Worm (Caenorhabditis elegans) whole organism, L4 larva: Measurements from ENCODE around the gene clec-212.

ENCODE experiments used
- D1046.2 ChIP-seq: fragments of 200-800 bp; sonication (Bioruptor generic); IDR thresholded peaks from 2 replicates; pipeline ENCODE4 v1.3.6; 2022; ENCODE audit warnings: missing genetic modification characterization, missing compliant biosample characterization
- F10B5.3 ChIP-seq: sonication (generic microtip); optimal IDR thresholded peaks from 2 replicates; lab custom pipeline; 2016; ENCODE audit warnings: mild to moderate bottlenecking, missing genetic modification characterization, missing compliant biosample characterization
- F26F4.8 ChIP-seq: fragments of 200-800 bp; sonication (Bioruptor generic); conservative IDR thresholded peaks from 2 replicates; pipeline ENCODE4 v1.3.6; 2022; ENCODE audit warnings: missing genetic modification characterization, missing compliant biosample characterization
- T20F7.1 ChIP-seq: fragments of 200-800 bp; sonication (Bioruptor generic); optimal IDR thresholded peaks from 2 replicates; lab custom pipeline; 2018; ENCODE audit warnings: mild to moderate bottlenecking, missing genetic modification characterization, missing compliant biosample characterization
- ZK546.5 ChIP-seq, 2 experiments: sonication (generic microtip); optimal IDR thresholded peaks; 2 replicates each; lab custom pipeline; 2017; ENCODE audit warnings: missing biosample characterization in 2 of 2, missing genetic modification characterization in 2 of 2
- aly-2 ChIP-seq: sonication (generic microtip); optimal IDR thresholded peaks from 2 replicates; lab custom pipeline; 2018; ENCODE audit warnings: missing biosample characterization, missing genetic modification characterization
- ama-1 ChIP-seq: fragments of 150-350 bp; optimal IDR thresholded peaks from 2 replicates; lab custom pipeline; 2014; ENCODE audit warnings: inconsistent platforms, mixed read lengths
- ceh-32 ChIP-seq: sonication (generic microtip); optimal IDR thresholded peaks from 2 replicates; lab custom pipeline; 2016; ENCODE audit warnings: mild to moderate bottlenecking, missing genetic modification characterization, missing compliant biosample characterization; ENCODE audit not compliant: poor library complexity
- ceh-62 ChIP-seq: sonication (generic microtip); optimal IDR thresholded peaks from 2 replicates; lab custom pipeline; 2017; ENCODE audit warnings: missing biosample characterization, missing genetic modification characterization
- ces-1 ChIP-seq: fragments of 150-350 bp; sonication (generic microtip); optimal IDR thresholded peaks from 4 replicates; lab custom pipeline; 2014; ENCODE audit warnings: missing biosample characterization, missing genetic modification reagents, missing genetic modification characterization
- daf-8 ChIP-seq: fragments of 200-800 bp; sonication (Bioruptor generic); IDR thresholded peaks from 2 replicates; pipeline ENCODE4 v1.3.6; 2022; ENCODE audit warnings: missing genetic modification characterization, missing compliant biosample characterization
- dmd-8 ChIP-seq: fragments of 200-800 bp; sonication (Bioruptor generic); IDR thresholded peaks from 2 replicates; pipeline ENCODE4 v1.3.6; 2022; ENCODE audit warnings: missing genetic modification characterization, missing compliant biosample characterization
- dmd-9 ChIP-seq: fragments of 200-800 bp; sonication (Bioruptor generic); IDR thresholded peaks from 2 replicates; pipeline ENCODE4 v1.3.6; 2022; ENCODE audit warnings: missing genetic modification reagents, missing genetic modification characterization, missing compliant biosample characterization
- dpl-1 ChIP-seq: fragments of 150-350 bp; optimal IDR thresholded peaks from 2 replicates; lab custom pipeline; 2014; ENCODE audit warnings: missing biosample characterization, missing genetic modification reagents, missing genetic modification characterization
- egl-27 ChIP-seq: sonication (generic microtip); optimal IDR thresholded peaks from 3 replicates; lab custom pipeline; 2017; ENCODE audit warnings: missing biosample characterization, missing genetic modification reagents, missing genetic modification characterization
- egl-43 ChIP-seq: fragments of 200-800 bp; sonication (Bioruptor generic); IDR thresholded peaks from 2 replicates; pipeline ENCODE4 v1.3.6; 2022; ENCODE audit warnings: missing genetic modification reagents, missing genetic modification characterization, missing compliant biosample characterization
- fkh-10 ChIP-seq: fragments of 150-350 bp; optimal IDR thresholded peaks from 2 replicates; lab custom pipeline; 2014; ENCODE audit warnings: missing biosample characterization, missing genetic modification reagents, missing genetic modification characterization
- gei-8 ChIP-seq: fragments of 200-800 bp; sonication (Bioruptor generic); optimal IDR thresholded peaks from 2 replicates; lab custom pipeline; 2018; ENCODE audit warnings: mild to moderate bottlenecking, missing genetic modification characterization, missing compliant biosample characterization
- hif-1 ChIP-seq, 2 experiments: sonication (generic microtip); optimal IDR thresholded peaks; 2 replicates each; lab custom pipeline; 2016 to 2017; ENCODE audit warnings: missing compliant biosample characterization in 2 of 2, missing genetic modification characterization in 2 of 2, missing genetic modification reagents in 2 of 2, missing genotype in 2 of 2, mild to moderate bottlenecking in 1 of 2
- hlh-11 ChIP-seq: fragments of 200-800 bp; sonication (Bioruptor generic); optimal IDR thresholded peaks from 2 replicates; lab custom pipeline; 2018; ENCODE audit warnings: mild to moderate bottlenecking, missing genetic modification characterization, missing compliant biosample characterization
- hlh-30 ChIP-seq: sonication (generic microtip); optimal IDR thresholded peaks from 2 replicates; lab custom pipeline; 2017; ENCODE audit warnings: antibody characterized with exemption, mild to moderate bottlenecking, missing genetic modification characterization, missing compliant biosample characterization; ENCODE audit not compliant: insufficient read depth
- lin-1 ChIP-seq: fragments of 200-800 bp; sonication (Bioruptor generic); IDR thresholded peaks from 2 replicates; pipeline ENCODE4 v1.3.6; 2022; ENCODE audit warnings: missing genetic modification reagents, missing genetic modification characterization, missing compliant biosample characterization
- lin-15B ChIP-seq: fragments of 150-350 bp; sonication (generic microtip); optimal IDR thresholded peaks from 3 replicates; lab custom pipeline; 2014; ENCODE audit warnings: missing biosample characterization, missing genetic modification characterization
- lin-38 ChIP-seq: fragments of 200-800 bp; sonication (Bioruptor generic); IDR thresholded peaks from 2 replicates; pipeline ENCODE4 v1.3.6; 2022; ENCODE audit warnings: missing genetic modification reagents, missing genetic modification characterization, missing compliant biosample characterization
- lir-3 ChIP-seq: sonication (generic microtip); optimal IDR thresholded peaks from 2 replicates; lab custom pipeline; 2016; ENCODE audit warnings: mild to moderate bottlenecking, missing genetic modification characterization, missing compliant biosample characterization
- madf-5 ChIP-seq, 2 experiments: fragments of 200-800 bp; sonication (Bioruptor generic); IDR thresholded peaks; 2 replicates each; pipeline ENCODE4 v1.3.6; 2022; ENCODE audit warnings: missing compliant biosample characterization in 2 of 2, missing genetic modification characterization in 2 of 2
- mdl-1 ChIP-seq, 2 experiments: fragments of 150-350 bp in 1 of 2; sonication (generic microtip) in 1 of 2; optimal IDR thresholded peaks; 2 replicates each; lab custom pipeline; 2014 to 2017; ENCODE audit warnings: missing biosample characterization in 2 of 2, missing genetic modification characterization in 2 of 2
- mxl-2 ChIP-seq: fragments of 200-800 bp; sonication (Bioruptor generic); conservative IDR thresholded peaks from 2 replicates; pipeline ENCODE4 v1.3.6; 2022; ENCODE audit warnings: missing genetic modification reagents, missing genetic modification characterization, missing compliant biosample characterization
- mxl-3 ChIP-seq: fragments of 200-800 bp; sonication (Bioruptor generic); optimal IDR thresholded peaks from 2 replicates; lab custom pipeline; 2018; ENCODE audit warnings: mild to moderate bottlenecking, missing genetic modification characterization, missing compliant biosample characterization
- nhr-102 ChIP-seq: sonication (generic microtip); optimal IDR thresholded peaks from 2 replicates; lab custom pipeline; 2016; ENCODE audit warnings: mild to moderate bottlenecking, missing genetic modification characterization, moderate library complexity, missing compliant biosample characterization
- nhr-11 ChIP-seq: fragments of 150-350 bp; optimal IDR thresholded peaks from 2 replicates; lab custom pipeline; 2014; ENCODE audit warnings: missing biosample characterization, missing genetic modification characterization
- nhr-42 ChIP-seq: fragments of 200-800 bp; sonication (Bioruptor generic); IDR thresholded peaks from 2 replicates; pipeline ENCODE4 v1.3.6; 2022; ENCODE audit warnings: missing genetic modification characterization, missing compliant biosample characterization
- nhr-48 ChIP-seq: sonication (generic microtip); optimal IDR thresholded peaks from 2 replicates; lab custom pipeline; 2016; ENCODE audit warnings: mild to moderate bottlenecking, missing genetic modification characterization, missing compliant biosample characterization
- nhr-6 ChIP-seq: fragments of 150-350 bp; optimal IDR thresholded peaks from 2 replicates; lab custom pipeline; 2014; ENCODE audit warnings: missing biosample characterization, missing genetic modification characterization
- nhr-76 ChIP-seq: fragments of 150-350 bp; optimal IDR thresholded peaks from 2 replicates; lab custom pipeline; 2014; ENCODE audit warnings: missing biosample characterization, missing genetic modification characterization
- pha-4 ChIP-seq, 2 experiments: fragments of 150-350 bp in 1 of 2; fragments of 200-800 bp in 1 of 2; sonication (Bioruptor generic) in 1 of 2; IDR thresholded peaks in 1 of 2; optimal IDR thresholded peaks in 1 of 2; 2 replicates each; pipeline versions ENCODE4 v1.3.6 to Lab custom; 2014 to 2022; ENCODE audit warnings: missing genetic modification characterization in 2 of 2, missing genetic modification reagents in 2 of 2, missing biosample characterization in 1 of 2, missing compliant biosample characterization in 1 of 2
- saeg-2 ChIP-seq: fragments of 200-800 bp; sonication (Bioruptor generic); IDR thresholded peaks from 2 replicates; pipeline ENCODE4 v1.3.6; 2022; ENCODE audit warnings: missing genetic modification reagents, missing genetic modification characterization, missing compliant biosample characterization
- sdz-12 ChIP-seq: fragments of 200-800 bp; sonication (Bioruptor generic); optimal IDR thresholded peaks from 2 replicates; lab custom pipeline; 2018; ENCODE audit warnings: mild to moderate bottlenecking, missing genetic modification characterization, missing compliant biosample characterization
- set-16 ChIP-seq: fragments of 200-800 bp; sonication (Bioruptor generic); IDR thresholded peaks from 2 replicates; pipeline ENCODE4 v1.3.6; 2022; ENCODE audit warnings: missing genetic modification reagents, missing genetic modification characterization, missing compliant biosample characterization
- skn-1 ChIP-seq: fragments of 150-350 bp; optimal IDR thresholded peaks from 2 replicates; lab custom pipeline; 2014; ENCODE audit warnings: missing biosample characterization, missing genetic modification characterization
- spr-3 ChIP-seq: fragments of 200-800 bp; sonication (Bioruptor generic); optimal IDR thresholded peaks from 2 replicates; lab custom pipeline; 2018; ENCODE audit warnings: mild to moderate bottlenecking, missing genetic modification characterization, missing compliant biosample characterization
- unc-39 ChIP-seq: sonication (generic microtip); optimal IDR thresholded peaks from 2 replicates; lab custom pipeline; 2017; ENCODE audit warnings: missing biosample characterization, missing genetic modification characterization
- zfp-3 ChIP-seq: fragments of 200-800 bp; sonication (Bioruptor generic); conservative IDR thresholded peaks from 2 replicates; pipeline ENCODE4 v1.3.6; 2022; ENCODE audit warnings: missing genetic modification reagents, missing genetic modification characterization, missing compliant biosample characterization
- ztf-11 ChIP-seq: fragments of 150-350 bp; optimal IDR thresholded peaks from 2 replicates; lab custom pipeline; 2014; ENCODE audit warnings: missing biosample characterization, missing genetic modification characterization

The clec-212 gene

DNA sequence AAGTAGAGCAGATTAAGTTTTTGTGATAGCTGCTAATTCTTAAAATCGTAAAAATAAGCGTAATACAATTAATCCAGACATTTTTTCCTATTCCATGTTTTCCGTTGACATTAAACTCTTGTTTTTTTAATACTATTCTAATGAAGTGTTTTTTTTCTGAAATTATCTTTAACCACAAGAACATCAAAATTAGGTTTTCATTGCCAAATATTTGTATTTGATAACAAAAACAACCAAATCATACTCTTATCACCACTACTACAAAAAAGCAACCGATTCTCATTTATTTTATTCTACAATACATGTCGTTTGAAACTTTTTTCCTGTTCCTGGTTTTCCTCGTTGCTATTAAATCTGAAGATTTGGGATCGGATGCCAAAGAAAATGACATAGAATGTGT, 43.0 kb downstream of the clec-212 start, which contains the start of gene C54F6.17:
Gene C54F6.17, plus strand, starts transcription at position 301 of the 400 bp plus-strand sequence.
- TF ChIP-seq pha-4 (GFP tag; IDR thresholded peaks at IDR 0.05; lab: Robert Waterston, UW): no peak
- no peak for TF ChIP-seq pha-4 (tag; optimal IDR thresholded peaks at IDR 0.05; lab: Kevin White, UChicago)
- TF ChIP-seq set-16 (GFP tag; lab: Robert Waterston, UW): no peak
- TF ChIP-seq mxl-2 (GFP tag; lab: Robert Waterston, UW): no peak
- no peak for TF ChIP-seq ztf-11 (tag; lab: Kevin White, UChicago)
- TF ChIP-seq nhr-42: no peak
- no peak for TF ChIP-seq mdl-1 (tag; optimal IDR thresholded peaks at IDR 0.05; lab: Kevin White, UChicago)
- TF ChIP-seq nhr-48 (tag; lab: Kevin White, UChicago): no peak
- TF ChIP-seq aly-2 (tag; lab: Kevin White, UChicago): no peak
- no peak for TF ChIP-seq dmd-8
- TF ChIP-seq D1046.2 (GFP tag; lab: Robert Waterston, UW): no peak
- TF ChIP-seq ZK546.5 (tag; optimal IDR thresholded peaks at IDR 0.05; lab: Kevin White, UChicago): no peak
- TF ChIP-seq mxl-3: no peak
- no peak for TF ChIP-seq zfp-3 (GFP tag; lab: Robert Waterston, UW)

DNA sequence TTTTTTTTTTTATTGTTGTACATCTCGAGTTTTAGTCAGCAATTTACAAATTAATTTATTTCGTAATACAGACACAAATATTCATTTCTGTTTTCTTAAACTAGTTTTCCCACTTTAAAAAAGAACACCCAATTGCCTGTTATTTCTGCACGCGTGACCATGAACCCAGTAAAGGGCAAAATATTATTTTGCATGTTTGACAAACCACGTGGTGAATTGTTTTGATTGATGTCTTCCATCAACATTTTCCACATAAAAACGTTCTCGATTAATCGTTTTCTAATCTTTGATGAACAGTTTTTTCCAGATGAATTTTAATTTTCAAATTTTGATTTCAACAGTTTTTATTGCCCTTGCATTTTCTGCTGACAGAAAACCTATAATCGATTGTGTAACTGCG, 44.5 kb downstream of the clec-212 start, which contains the start of gene C54F6.18:
Gene C54F6.18, plus strand, starts transcription at position 301 of the 400 bp plus-strand sequence.
- TF ChIP-seq ceh-62 (tag; lab: Kevin White, UChicago) (no peak), dmd-9 (GFP tag; lab: Robert Waterston, UW) (no peak), ces-1 (GFP tag; lab: Kevin White, UChicago) (no peak), sdz-12 (GFP tag; lab: Kevin White, UChicago) (no peak)

DNA sequence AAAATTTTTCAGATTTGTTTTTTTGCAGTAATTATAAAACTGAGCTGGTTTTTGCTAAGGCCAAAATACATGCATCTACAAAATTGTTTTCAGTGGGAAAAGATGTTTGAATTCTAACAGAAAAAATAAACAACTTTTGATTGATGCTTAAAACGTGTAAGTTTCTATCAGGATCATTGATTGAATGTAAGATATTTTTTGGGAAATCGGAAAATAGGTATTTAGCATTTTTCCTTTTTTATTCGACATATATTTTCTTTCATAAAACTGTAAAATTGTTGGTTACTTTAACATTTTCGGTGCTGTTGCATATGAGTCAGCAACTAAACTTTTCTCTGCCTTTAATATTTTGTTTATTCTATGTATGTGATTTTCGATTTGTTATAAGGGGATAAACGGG, 45.7 kb downstream of the clec-212 start, which contains the start of gene C54F6.20:
Gene C54F6.20, plus strand, starts transcription at position 301 of the 400 bp plus-strand sequence.
- TF ChIP-seq dmd-9 (GFP tag; lab: Robert Waterston, UW) (no peak), nhr-42 (no peak), egl-27 (tag; lab: Kevin White, UChicago) (no peak), saeg-2 (no peak), nhr-102 (no peak), fkh-10 (GFP tag; lab: Kevin White, UChicago) (no peak), lir-3 (tag; lab: Kevin White, UChicago) (no peak), ceh-32 (tag; lab: Kevin White, UChicago) (no peak), dpl-1 (GFP tag; lab: Kevin White, UChicago) (no peak), lin-38 (no peak), madf-5 (GFP tag; IDR thresholded peaks at IDR 0.05; lab: Robert Waterston, UW) (no peak), zfp-3 (GFP tag; lab: Robert Waterston, UW) (no peak), nhr-6 (tag; lab: Kevin White, UChicago) (no peak), F10B5.3 (no peak), F26F4.8 (GFP tag; lab: Robert Waterston, UW) (no peak), nhr-76 (tag; lab: Kevin White, UChicago) (no peak), gei-8 (GFP tag; lab: Kevin White, UChicago) (no peak)

ce11 chrV:7523392-7523791, 46.8 kb downstream of the clec-212 start, which contains the start of gene C54F6.6:
TSS of gene C54F6.6 (plus strand) at chrV:7523692.
- TF ChIP-seq nhr-11 (no peak), hlh-11 (tag; lab: Kevin White, UChicago) (no peak), hif-1 (tag; optimal IDR thresholded peaks at IDR 0.05; lab: Kevin White, UChicago) (no peak), skn-1 (tag; lab: Kevin White, UChicago) (no peak), egl-43 (GFP tag; lab: Robert Waterston, UW) (no peak), ama-1 (lab: Kevin White, UChicago) (no peak), T20F7.1 (no peak), D1046.2 (GFP tag; lab: Robert Waterston, UW) (no peak), pha-4 (GFP tag; IDR thresholded peaks at IDR 0.05; lab: Robert Waterston, UW) (no peak), pha-4 (tag; optimal IDR thresholded peaks at IDR 0.05; lab: Kevin White, UChicago) (no peak), unc-39 (no peak), egl-27 (tag; lab: Kevin White, UChicago) (no peak), lin-1 (no peak), daf-8 (no peak), spr-3 (GFP tag; lab: Kevin White, UChicago) (no peak), lin-15B (tag; lab: Kevin White, UChicago) (no peak), F10B5.3 (no peak), hlh-30 (tag; lab: Kevin White, UChicago) (no peak), sdz-12 (GFP tag; lab: Kevin White, UChicago) (no peak)
